Worm (Caenorhabditis elegans) whole organism, L4/young adult: ENCODE results near the gene mpz-5.

ENCODE experiments used
- W03F9.2 ChIP-seq: fragments of 150-350 bp; optimal IDR thresholded peaks from 2 replicates; lab custom pipeline; 2014; ENCODE audit warnings: missing biosample characterization, missing genetic modification characterization
- dao-5 ChIP-seq: sonication (generic microtip); optimal IDR thresholded peaks from 2 replicates; lab custom pipeline; 2016; ENCODE audit warnings: missing genotype, missing genetic modification characterization, moderate library complexity, missing compliant biosample characterization
- him-1 ChIP-seq: sonication (generic microtip); optimal IDR thresholded peaks from 2 replicates; lab custom pipeline; 2016; ENCODE audit warnings: missing genotype, missing genetic modification reagents, missing genetic modification characterization, missing compliant biosample characterization

DNA sequence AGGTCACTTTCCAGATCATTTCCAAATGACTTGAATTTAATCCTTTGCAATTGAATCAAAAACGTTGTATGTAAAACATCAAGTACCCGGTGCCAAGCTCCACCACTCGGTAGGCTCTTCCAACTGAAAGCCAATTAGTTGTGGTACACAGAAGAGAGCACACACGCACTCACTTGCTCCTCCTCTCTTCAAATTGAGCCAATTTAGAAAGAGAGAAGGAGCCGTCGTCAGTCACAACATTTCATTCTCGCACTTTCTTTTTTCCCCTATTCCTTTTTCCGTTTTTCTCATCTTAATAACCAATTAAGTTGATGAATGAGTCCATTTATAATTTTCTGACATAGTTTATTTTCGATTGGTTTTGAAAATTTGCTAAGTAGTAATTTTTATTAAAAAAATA lies 24.6 kb upstream of the mpz-5 start:
- TF ChIP-seq him-1 (tag; lab: Kevin White, UChicago), result no peak
- no peak for TF ChIP-seq dao-5 (tag; lab: Kevin White, UChicago)
- TF ChIP-seq W03F9.2, result no peak
